Fruit fly (Drosophila melanogaster) whole organism, prepupa: ENCODE measurements around the gene CG31465.

Experiments used
- Blimp-1 ChIP-seq: fragments of 200-800 bp; sonication (Bioruptor generic); optimal IDR thresholded peaks from 3 replicates; lab custom pipeline; 2017; ENCODE audit warnings: missing biosample characterization, missing genetic modification characterization, mild to moderate bottlenecking, moderate library complexity, missing genetic modification reagents
- CG11294 ChIP-seq: fragments of 200-800 bp; sonication (Bioruptor generic); IDR thresholded peaks from 2 replicates; pipeline ENCODE4 v1.3.6; 2022; ENCODE audit warnings: missing biosample characterization, missing genetic modification characterization
- CG15336 ChIP-seq: fragments of 200-800 bp; sonication (Bioruptor generic); IDR thresholded peaks from 2 replicates; pipeline ENCODE4 v1.3.6; 2022; ENCODE audit warnings: missing biosample characterization, missing genetic modification characterization
- CG31627 ChIP-seq: fragments of 200-800 bp; sonication (Bioruptor generic); optimal IDR thresholded peaks from 3 replicates; lab custom pipeline; 2016; ENCODE audit warnings: missing biosample characterization, missing genetic modification characterization
- CG32006 ChIP-seq: fragments of 200-800 bp; sonication (Bioruptor generic); optimal IDR thresholded peaks from 3 replicates; lab custom pipeline; 2017; ENCODE audit warnings: missing biosample characterization, mild to moderate bottlenecking, missing genetic modification characterization
- CG34406 ChIP-seq: fragments of 200-800 bp; sonication (Bioruptor generic); optimal IDR thresholded peaks from 3 replicates; lab custom pipeline; 2016; ENCODE audit warnings: missing biosample characterization, missing genetic modification characterization
- CG3919 ChIP-seq: fragments of 200-800 bp; sonication (Bioruptor generic); optimal IDR thresholded peaks from 3 replicates; lab custom pipeline; 2016; ENCODE audit warnings: missing biosample characterization, missing genetic modification characterization
- CG4318 ChIP-seq: fragments of 200-800 bp; sonication (Bioruptor generic); optimal IDR thresholded peaks from 3 replicates; lab custom pipeline; 2017; ENCODE audit warnings: missing biosample characterization, mild to moderate bottlenecking, missing genetic modification characterization
- CG6163 ChIP-seq: fragments of 200-800 bp; sonication (Bioruptor generic); IDR thresholded peaks from 3 replicates; pipeline ENCODE4 v1.3.6; 2022; ENCODE audit warnings: missing biosample characterization, missing genetic modification characterization
- CG6276 ChIP-seq: fragments of 200-800 bp; sonication (Bioruptor generic); optimal IDR thresholded peaks from 2 replicates; lab custom pipeline; 2017; ENCODE audit warnings: missing biosample characterization, mild to moderate bottlenecking, missing genetic modification characterization
- CG6792 ChIP-seq: fragments of 200-800 bp; sonication (Bioruptor generic); optimal IDR thresholded peaks from 3 replicates; lab custom pipeline; 2016; ENCODE audit warnings: missing biosample characterization, missing genetic modification characterization
- CG6808 ChIP-seq: fragments of 200-800 bp; sonication (Bioruptor generic); optimal IDR thresholded peaks from 3 replicates; lab custom pipeline; 2017; ENCODE audit warnings: missing biosample characterization, missing genetic modification characterization, mild to moderate bottlenecking, moderate library complexity, missing genetic modification reagents
- CG7368 ChIP-seq: fragments of 200-800 bp; sonication (Bioruptor generic); optimal IDR thresholded peaks from 3 replicates; lab custom pipeline; 2016; ENCODE audit warnings: missing biosample characterization, missing genetic modification characterization
- CG8319 ChIP-seq: fragments of 200-800 bp; sonication (Bioruptor generic); optimal IDR thresholded peaks from 3 replicates; lab custom pipeline; 2016; ENCODE audit warnings: missing biosample characterization, missing genetic modification characterization
- CG9139 ChIP-seq: fragments of 200-800 bp; sonication (Bioruptor generic); optimal IDR thresholded peaks from 3 replicates; lab custom pipeline; 2017; ENCODE audit warnings: missing biosample characterization, mild to moderate bottlenecking, missing genetic modification characterization
- Eip75B ChIP-seq: fragments of 200-800 bp; sonication (Bioruptor generic); optimal IDR thresholded peaks from 3 replicates; lab custom pipeline; 2016; ENCODE audit warnings: missing biosample characterization, missing genetic modification characterization
- Eip78C ChIP-seq: fragments of 200-800 bp; sonication (Bioruptor generic); peaks from one replicate; lab custom pipeline; 2016; ENCODE audit warnings: missing biosample characterization, missing genetic modification characterization
- Eip93F ChIP-seq: fragments of 200-800 bp; sonication (Bioruptor generic); optimal IDR thresholded peaks from 2 replicates; lab custom pipeline; 2016; ENCODE audit warnings: missing biosample characterization, mild to moderate bottlenecking, missing genetic modification characterization
- Ets21C ChIP-seq: fragments of 200-800 bp; sonication (Bioruptor generic); optimal IDR thresholded peaks from 3 replicates; lab custom pipeline; 2016; ENCODE audit warnings: missing biosample characterization, missing genetic modification characterization
- Hr4 ChIP-seq: fragments of 200-800 bp; sonication (Bioruptor generic); optimal IDR thresholded peaks from 3 replicates; lab custom pipeline; 2016; ENCODE audit warnings: missing biosample characterization, missing genetic modification characterization
- Lpt ChIP-seq: fragments of 200-800 bp; sonication (Bioruptor generic); optimal IDR thresholded peaks from 3 replicates; lab custom pipeline; 2016; ENCODE audit warnings: missing biosample characterization, missing genetic modification characterization
- Met ChIP-seq: fragments of 200-800 bp; sonication (Bioruptor generic); optimal IDR thresholded peaks from 3 replicates; lab custom pipeline; 2016; ENCODE audit warnings: missing biosample characterization, missing genetic modification characterization
- OdsH ChIP-seq: fragments of 200-800 bp; sonication (Bioruptor generic); optimal IDR thresholded peaks from 3 replicates; lab custom pipeline; 2016; ENCODE audit warnings: missing biosample characterization, missing genetic modification characterization
- Smox ChIP-seq: fragments of 200-800 bp; sonication (Bioruptor generic); optimal IDR thresholded peaks from 3 replicates; lab custom pipeline; 2016; ENCODE audit warnings: missing biosample characterization, missing genetic modification characterization
- Sox102F ChIP-seq: fragments of 200-800 bp; sonication (Bioruptor generic); optimal IDR thresholded peaks from 2 replicates; lab custom pipeline; 2016; ENCODE audit warnings: missing biosample characterization, mild to moderate bottlenecking, missing genetic modification characterization
- Sox14 ChIP-seq: fragments of 200-800 bp; sonication (Bioruptor generic); optimal IDR thresholded peaks from 3 replicates; lab custom pipeline; 2016; ENCODE audit warnings: missing biosample characterization, missing genetic modification characterization
- Sox15 ChIP-seq: fragments of 200-800 bp; sonication (Bioruptor generic); optimal IDR thresholded peaks from 3 replicates; lab custom pipeline; 2016; ENCODE audit warnings: missing biosample characterization, missing genetic modification characterization
- achi ChIP-seq: fragments of 200-800 bp; sonication (Bioruptor generic); optimal IDR thresholded peaks from 3 replicates; lab custom pipeline; 2016; ENCODE audit warnings: missing biosample characterization, missing genetic modification characterization
- acj6 ChIP-seq: fragments of 200-800 bp; sonication (Bioruptor generic); optimal IDR thresholded peaks from 3 replicates; lab custom pipeline; 2016; ENCODE audit warnings: missing biosample characterization, missing genetic modification characterization
- cyc ChIP-seq: fragments of 200-800 bp; sonication (Bioruptor generic); optimal IDR thresholded peaks from 3 replicates; lab custom pipeline; 2016; ENCODE audit warnings: missing biosample characterization, missing genetic modification characterization
- dac ChIP-seq: fragments of 200-800 bp; sonication (Bioruptor generic); optimal IDR thresholded peaks from 2 replicates; lab custom pipeline; 2017; ENCODE audit warnings: missing biosample characterization, mild to moderate bottlenecking, missing genetic modification characterization
- eg ChIP-seq: fragments of 200-800 bp; sonication (Bioruptor generic); IDR thresholded peaks from 3 replicates; pipeline ENCODE4 v1.3.6; 2022; ENCODE audit warnings: missing biosample characterization, missing genetic modification characterization
- esn ChIP-seq: fragments of 200-800 bp; sonication (Bioruptor generic); optimal IDR thresholded peaks from 2 replicates; lab custom pipeline; 2016; ENCODE audit warnings: missing biosample characterization, mild to moderate bottlenecking, missing genetic modification characterization, moderate library complexity
- fkh ChIP-seq: fragments of 200-800 bp; sonication (Bioruptor generic); optimal IDR thresholded peaks from 3 replicates; lab custom pipeline; 2017; ENCODE audit warnings: missing biosample characterization, mild to moderate bottlenecking, missing genetic modification characterization, moderate library complexity
- lz ChIP-seq: fragments of 200-800 bp; sonication (Bioruptor generic); optimal IDR thresholded peaks from 3 replicates; lab custom pipeline; 2016; ENCODE audit warnings: missing biosample characterization, missing genetic modification characterization
- net ChIP-seq: fragments of 200-800 bp; sonication (Bioruptor generic); optimal IDR thresholded peaks from 3 replicates; lab custom pipeline; 2016; ENCODE audit warnings: missing biosample characterization, missing genetic modification characterization
- pdm3 ChIP-seq: fragments of 200-800 bp; sonication (Bioruptor generic); optimal IDR thresholded peaks from 3 replicates; lab custom pipeline; 2016; ENCODE audit warnings: missing biosample characterization, missing genetic modification characterization
- salr ChIP-seq, 2 experiments: fragments of 200-800 bp; sonication (Bioruptor generic); optimal IDR thresholded peaks; 3 replicates each; lab custom pipeline; 2016 to 2018; ENCODE audit warnings: missing biosample characterization in 2 of 2, missing genetic modification characterization in 2 of 2, mild to moderate bottlenecking in 1 of 2
- spab ChIP-seq: fragments of 200-800 bp; sonication (Bioruptor generic); optimal IDR thresholded peaks from 2 replicates; lab custom pipeline; 2017; ENCODE audit warnings: missing biosample characterization, mild to moderate bottlenecking, missing genetic modification characterization, missing genetic modification reagents
- ss ChIP-seq, 2 experiments: fragments of 200-800 bp; sonication (Bioruptor generic); optimal IDR thresholded peaks; 2 replicates in 1 of 2; 3 replicates in 1 of 2; lab custom pipeline; 2017 to 2018; ENCODE audit warnings: mild to moderate bottlenecking in 2 of 2, missing biosample characterization in 2 of 2, missing genetic modification characterization in 2 of 2, moderate library complexity in 1 of 2
- svp ChIP-seq: fragments of 200-800 bp; sonication (Bioruptor generic); peaks from one replicate; lab custom pipeline; 2016; ENCODE audit warnings: missing biosample characterization, missing genetic modification characterization
- topi ChIP-seq: fragments of 200-800 bp; sonication (Bioruptor generic); optimal IDR thresholded peaks from 3 replicates; lab custom pipeline; 2016; ENCODE audit warnings: missing biosample characterization, missing genetic modification characterization

CG31465 gene

dm6 chr3R:21834234-21835070 is 46.2 kb upstream of the CG31465 start (continued):
- TF ChIP-seq Smox (GFP tag; lab: Kevin White, UChicago) (peak; percentile 16), svp (GFP tag; lab: Kevin White, UChicago) (peak; percentile 96), salr (GFP tag; optimal IDR thresholded peaks at IDR 0.05; lab: Kevin White, UChicago) (no peak), CG6792 (GFP tag; lab: Kevin White, UChicago) (no peak), achi (peak; percentile 34), Eip75B (GFP tag; lab: Kevin White, UChicago) (no peak), CG9139 (GFP tag; lab: Kevin White, UChicago) (no peak), topi (no peak), Sox15 (GFP tag; lab: Kevin White, UChicago) (no peak), CG6808 (GFP tag; lab: Kevin White, UChicago) (no peak), Eip93F (GFP tag; lab: Kevin White, UChicago) (peak; percentile 5), Eip78C (GFP tag; lab: Kevin White, UChicago) (peak; percentile 72), CG3919 (GFP tag; lab: Kevin White, UChicago) (no peak), acj6 (GFP tag; lab: Kevin White, UChicago) (peak; percentile 44), spab (no peak), CG6163 (no peak), CG15336 (peak; percentile 30; the same call in 1 of the 2 replicates), cyc (GFP tag; lab: Kevin White, UChicago) (no peak), Sox14 (GFP tag; lab: Kevin White, UChicago) (no peak), Sox102F (GFP tag; lab: Kevin White, UChicago) (no peak), dac (GFP tag; lab: Kevin White, UChicago) (no peak), Lpt (no peak), lz (GFP tag; lab: Kevin White, UChicago) (peak; percentile 4), CG11294 (GFP tag; lab: Robert Waterston, UW) (no peak), OdsH (peak; percentile 10), Hr4 (GFP tag; lab: Kevin White, UChicago) (peak; percentile 10), eg (GFP tag; lab: Robert Waterston, UW) (0 out of 3 replicates have a peak, but pooled peaks have one; percentile 9), Ets21C (GFP tag; lab: Kevin White, UChicago) (no peak)

dm6 chr3R:21835388-21836200 is 45.0 kb upstream of the CG31465 start:
- TF ChIP-seq achi (no peak), svp (GFP tag; lab: Kevin White, UChicago) (peak; percentile 2), CG6792 (GFP tag; lab: Kevin White, UChicago) (no peak), spab (no peak), CG31627 (GFP tag; lab: Kevin White, UChicago) (no peak), Met (no peak), Blimp-1 (GFP tag; lab: Kevin White, UChicago) (no peak), CG3919 (GFP tag; lab: Kevin White, UChicago) (no peak), CG34406 (GFP tag; lab: Kevin White, UChicago) (no peak), Sox14 (GFP tag; lab: Kevin White, UChicago) (no peak), esn (GFP tag; lab: Kevin White, UChicago) (no peak), fkh (peak; percentile 73), net (GFP tag; lab: Kevin White, UChicago) (no peak)

- TF ChIP-seq cyc (GFP tag; lab: Kevin White, UChicago) (no peak), Met (peak; percentile 23), esn (GFP tag; lab: Kevin White, UChicago) (peak; percentile 19), CG6808 (GFP tag; lab: Kevin White, UChicago) (no peak), CG8319 (GFP tag; lab: Kevin White, UChicago) (no peak), CG6276 (peak; percentile 6), CG7368 (no peak), CG32006 (GFP tag; lab: Kevin White, UChicago) (peak; percentile 38), Eip75B (GFP tag; lab: Kevin White, UChicago) (peak; percentile 2), ss (GFP tag; optimal IDR thresholded peaks at IDR 0.05; lab: Kevin White, UChicago) (no peak), net (GFP tag; lab: Kevin White, UChicago) (peak; percentile 15), pdm3 (GFP tag; lab: Kevin White, UChicago) (no peak), Hr4 (GFP tag; lab: Kevin White, UChicago) (peak; percentile 35), CG4318 (GFP tag; lab: Kevin White, UChicago) (no peak), CG15336 (0 out of 2 replicates have a peak, but pooled peaks have one; percentile 8), eg (GFP tag; lab: Robert Waterston, UW) (peak; percentile 64; the same call in 1 of the 3 replicates), topi (no peak), Eip78C (GFP tag; lab: Kevin White, UChicago) (peak; percentile 64), spab (no peak)
- TF ChIP-seq, all 60 proteins: peak for 10
Measured at dm6 chr3R:21836201-21836504, 44.5 kb upstream of the CG31465 start.
